Fruit fly (Drosophila melanogaster) whole organism, prepupa: ENCODE data around the gene CG15263.

ENCODE experiments used
- CG10669 ChIP-seq: fragments of 200-800 bp; sonication (Bioruptor generic); optimal IDR thresholded peaks from 3 replicates; lab custom pipeline; 2018; ENCODE audit warnings: missing biosample characterization, mild to moderate bottlenecking, missing genetic modification characterization, moderate library complexity
- CG3032 ChIP-seq: fragments of 200-800 bp; optimal IDR thresholded peaks from 2 replicates; lab custom pipeline; 2019; ENCODE audit warnings: missing biosample characterization, mild to moderate bottlenecking, missing genetic modification characterization, moderate library complexity
- CG34406 ChIP-seq: fragments of 200-800 bp; sonication (Bioruptor generic); optimal IDR thresholded peaks from 3 replicates; lab custom pipeline; 2016; ENCODE audit warnings: missing biosample characterization, missing genetic modification characterization
- CG9139 ChIP-seq: fragments of 200-800 bp; sonication (Bioruptor generic); optimal IDR thresholded peaks from 3 replicates; lab custom pipeline; 2017; ENCODE audit warnings: missing biosample characterization, mild to moderate bottlenecking, missing genetic modification characterization
- Eip78C ChIP-seq: fragments of 200-800 bp; sonication (Bioruptor generic); peaks from one replicate; lab custom pipeline; 2016; ENCODE audit warnings: missing biosample characterization, missing genetic modification characterization
- Hr38 ChIP-seq: sonication (Bioruptor generic); optimal IDR thresholded peaks from 2 replicates; lab custom pipeline; 2016; ENCODE audit warnings: missing biosample characterization, missing genetic modification characterization
- Met ChIP-seq: fragments of 200-800 bp; sonication (Bioruptor generic); optimal IDR thresholded peaks from 3 replicates; lab custom pipeline; 2016; ENCODE audit warnings: missing biosample characterization, missing genetic modification characterization
- Smox ChIP-seq: fragments of 200-800 bp; sonication (Bioruptor generic); optimal IDR thresholded peaks from 3 replicates; lab custom pipeline; 2016; ENCODE audit warnings: missing biosample characterization, missing genetic modification characterization
- Sox15 ChIP-seq: fragments of 200-800 bp; sonication (Bioruptor generic); optimal IDR thresholded peaks from 3 replicates; lab custom pipeline; 2016; ENCODE audit warnings: missing biosample characterization, missing genetic modification characterization
- pdm3 ChIP-seq: fragments of 200-800 bp; sonication (Bioruptor generic); optimal IDR thresholded peaks from 3 replicates; lab custom pipeline; 2016; ENCODE audit warnings: missing biosample characterization, missing genetic modification characterization
- spab ChIP-seq: fragments of 200-800 bp; sonication (Bioruptor generic); optimal IDR thresholded peaks from 2 replicates; lab custom pipeline; 2017; ENCODE audit warnings: missing biosample characterization, mild to moderate bottlenecking, missing genetic modification characterization, missing genetic modification reagents
- vri ChIP-seq: fragments of 200-800 bp; sonication (Bioruptor generic); optimal IDR thresholded peaks from 3 replicates; lab custom pipeline; 2016; ENCODE audit warnings: missing biosample characterization, mild to moderate bottlenecking, missing genetic modification characterization

DNA sequence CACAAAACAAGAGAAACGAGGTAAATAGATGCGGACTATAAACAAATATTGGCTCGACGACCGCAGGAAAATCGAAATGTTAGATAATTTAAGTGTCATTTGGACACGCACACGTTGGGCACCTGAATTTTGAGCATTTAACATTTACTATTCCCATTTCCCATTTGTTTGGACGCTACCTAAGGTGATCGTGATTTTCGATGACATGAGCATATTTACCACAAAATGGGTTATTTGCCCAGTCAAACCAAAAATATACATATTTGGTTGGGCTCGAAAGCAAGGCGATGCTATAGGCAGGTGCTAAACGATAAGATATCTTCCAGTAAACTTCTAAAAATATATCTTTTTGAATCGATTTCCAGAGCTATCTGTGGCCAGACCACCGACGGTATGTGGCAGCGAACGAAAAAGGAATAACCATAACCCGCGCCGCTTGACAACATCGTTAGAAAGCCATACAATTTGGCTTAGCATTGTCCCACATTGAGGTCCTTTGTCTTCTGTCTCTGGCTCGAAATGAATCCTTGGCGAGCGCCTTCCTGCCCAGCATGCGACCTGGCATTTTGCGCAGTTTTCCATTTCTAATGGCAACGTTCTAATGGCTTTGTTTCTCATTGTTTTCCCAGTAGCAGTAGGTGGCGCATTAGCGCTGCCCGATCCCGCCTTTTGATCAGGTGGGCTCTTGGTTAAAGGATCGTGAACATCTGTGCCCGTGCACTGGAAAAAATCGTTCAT, 39.5 kb downstream of the CG15263 start:
- TF ChIP-seq Hr38 (GFP tag; lab: Kevin White, UChicago) (no peak), Sox15 (GFP tag; lab: Kevin White, UChicago) (no peak), vri (GFP tag; lab: Kevin White, UChicago) (no peak), Met (GFP tag; lab: Kevin White, UChicago) (no peak), spab (GFP tag; lab: Kevin White, UChicago) (no peak), Eip78C (no peak), Smox (GFP tag; lab: Kevin White, UChicago) (no peak), CG10669 (GFP tag; lab: Kevin White, UChicago) (no peak), CG3032 (no peak), CG34406 (GFP tag; lab: Kevin White, UChicago) (no peak), pdm3 (no peak), CG9139 (GFP tag; lab: Kevin White, UChicago) (no peak)
